Fruit fly (Drosophila melanogaster) whole organism, pupa: ENCODE results near the gene CG3448.

ENCODE experiments used
- CG10348 ChIP-seq: fragments of 200-800 bp; sonication (Bioruptor generic); IDR thresholded peaks from 2 replicates; pipeline ENCODE4 v1.3.6; 2022; ENCODE audit warnings: missing biosample characterization, missing genetic modification characterization
- CG12605 ChIP-seq: fragments of 200-800 bp; sonication (Bioruptor generic); IDR thresholded peaks from 2 replicates; pipeline ENCODE4 v1.3.6; 2022; ENCODE audit warnings: missing biosample characterization, missing genetic modification characterization
- CG13204 ChIP-seq: fragments of 200-800 bp; sonication (Bioruptor generic); optimal IDR thresholded peaks from 2 replicates; lab custom pipeline; 2018; ENCODE audit warnings: missing biosample characterization, mild to moderate bottlenecking, missing genetic modification characterization, moderate library complexity
- CG15710 ChIP-seq: fragments of 200-800 bp; sonication (Bioruptor generic); optimal IDR thresholded peaks from 2 replicates; lab custom pipeline; 2018; ENCODE audit warnings: missing biosample characterization, mild to moderate bottlenecking, missing genetic modification characterization, moderate library complexity
- CG4496 ChIP-seq: fragments of 200-800 bp; sonication (Bioruptor generic); IDR thresholded peaks from 3 replicates; pipeline ENCODE4 v1.3.6; 2022; ENCODE audit warnings: missing biosample characterization, missing genetic modification characterization
- CG8301 ChIP-seq: fragments of 200-800 bp; sonication (Bioruptor generic); optimal IDR thresholded peaks from 2 replicates; lab custom pipeline; 2018; ENCODE audit warnings: missing biosample characterization, mild to moderate bottlenecking, missing genetic modification characterization
- D1 ChIP-seq: fragments of 200-800 bp; sonication (Bioruptor generic); optimal IDR thresholded peaks from 2 replicates; lab custom pipeline; 2018; ENCODE audit warnings: missing biosample characterization, mild to moderate bottlenecking, missing genetic modification characterization, moderate library complexity
- EcR ChIP-seq: fragments of 200-800 bp; sonication (Bioruptor generic); optimal IDR thresholded peaks from 3 replicates; lab custom pipeline; 2019; ENCODE audit warnings: missing biosample characterization, missing genetic modification characterization, mild to moderate bottlenecking, moderate library complexity, missing genetic modification reagents
- Ets98B ChIP-seq: fragments of 200-800 bp; sonication (Bioruptor generic); IDR thresholded peaks from 2 replicates; pipeline ENCODE4 v1.3.6; 2022; ENCODE audit warnings: missing biosample characterization, missing genetic modification characterization
- Pif1B ChIP-seq: fragments of 200-800 bp; sonication (Bioruptor generic); optimal IDR thresholded peaks from 3 replicates; lab custom pipeline; 2016; ENCODE audit warnings: missing biosample characterization, missing genetic modification characterization
- Snoo ChIP-seq: fragments of 200-800 bp; sonication (Bioruptor generic); optimal IDR thresholded peaks from 3 replicates; lab custom pipeline; 2017; ENCODE audit warnings: missing biosample characterization, mild to moderate bottlenecking, missing genetic modification characterization, inconsistent platforms
- gl ChIP-seq: fragments of 200-800 bp; sonication (Bioruptor generic); optimal IDR thresholded peaks from 2 replicates; lab custom pipeline; 2018; ENCODE audit warnings: missing biosample characterization, mild to moderate bottlenecking, missing genetic modification characterization

Gene CG3448

DNA sequence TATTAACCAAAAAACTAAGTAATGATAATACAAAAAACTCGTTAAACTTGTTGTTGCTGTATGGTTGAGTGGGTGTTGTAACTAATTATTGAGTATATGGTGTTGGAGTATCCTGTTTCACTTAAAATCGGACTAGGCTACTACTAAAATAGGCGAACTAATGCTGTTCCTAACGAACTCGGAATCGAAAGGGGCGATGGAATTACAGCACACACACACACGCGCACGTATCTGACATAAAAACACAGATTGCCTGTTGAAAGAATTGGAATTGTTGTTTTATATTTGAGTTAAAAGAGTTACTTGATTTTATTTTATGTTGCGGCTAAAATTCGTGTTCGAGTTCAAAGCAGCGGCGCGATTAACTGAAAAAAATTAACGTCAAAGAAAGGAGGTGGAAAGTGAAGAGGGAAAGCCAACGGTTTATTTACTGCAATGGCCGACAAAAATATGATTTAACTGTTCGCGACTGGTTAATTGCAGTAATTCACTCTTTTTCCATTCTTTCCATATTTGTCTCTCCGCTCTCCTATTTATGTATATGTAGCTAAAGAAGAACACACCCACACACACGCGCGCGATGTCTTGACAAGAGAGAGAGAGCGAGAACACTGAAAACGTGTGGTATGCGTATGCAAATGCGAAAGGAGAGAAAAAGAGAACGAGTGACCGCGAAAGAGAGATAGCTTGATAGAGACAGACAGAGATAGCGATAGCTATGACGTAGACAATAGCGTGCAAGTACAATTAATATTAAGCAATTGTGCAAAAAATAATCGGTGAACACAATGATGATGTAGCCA lies 49.8 kb downstream of the CG3448 start:
- TF ChIP-seq CG13204 (GFP tag; lab: Kevin White, UChicago) (no peak), CG10348 (no peak), CG8301 (tag; lab: Kevin White, UChicago) (no peak), Ets98B (GFP tag; lab: Robert Waterston, UW) (peak; percentile 22; the same call in 1 of the 2 replicates), Pif1B (GFP tag; lab: Kevin White, UChicago) (peak; percentile 21), gl (tag; lab: Kevin White, UChicago) (no peak), EcR (GFP tag; lab: Kevin White, UChicago) (peak; percentile 23), CG12605 (GFP tag; lab: Robert Waterston, UW) (no peak), CG15710 (no peak), D1 (tag; lab: Kevin White, UChicago) (no peak)
- TF ChIP-seq, all 21 proteins: peak for 3

DNA sequence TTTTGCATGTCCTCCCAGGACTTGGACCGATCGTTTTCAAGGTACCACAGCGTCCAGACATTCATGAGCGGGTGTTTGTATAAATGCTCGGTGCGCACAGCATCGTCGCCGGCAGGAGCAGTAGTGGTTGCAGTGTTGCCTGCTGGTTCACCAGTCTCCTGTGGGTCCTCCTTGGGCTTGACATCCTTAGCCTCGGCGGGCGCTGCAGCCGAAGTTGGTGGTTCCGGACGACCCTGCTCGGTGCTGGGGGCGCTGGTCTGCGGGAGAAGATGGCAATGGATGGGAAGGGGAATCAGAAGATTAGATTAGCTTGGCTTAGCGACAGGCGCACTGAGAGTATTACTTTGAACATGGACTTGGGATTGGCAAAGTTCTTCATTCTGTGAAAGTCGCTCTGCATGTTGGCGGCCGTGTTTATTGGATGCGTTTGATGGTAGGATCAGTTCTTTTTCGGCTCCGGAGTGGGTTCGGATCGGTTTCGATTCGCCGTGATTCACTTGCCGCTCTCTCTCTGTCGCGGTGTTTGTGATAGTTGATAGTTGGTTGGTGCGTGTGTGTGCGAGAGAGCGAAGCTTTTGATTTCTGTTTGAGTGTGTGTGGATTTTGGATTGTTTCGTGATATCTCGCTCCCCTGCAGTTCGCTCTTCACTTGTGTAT lies 50.5 kb downstream of the CG3448 start:
- peak; percentile 8; the same call in 1 of the 3 replicates for TF ChIP-seq CG4496 (GFP tag; lab: Robert Waterston, UW)
- TF ChIP-seq Snoo, result no peak
- TF ChIP-seq, all 21 proteins: peak for 1
